Fruit fly (Drosophila melanogaster) whole organism, embryonic: ENCODE data around the gene Mink.

Experiments
- ATbp ChIP-seq: fragments of 200-800 bp; sonication (Bioruptor generic); optimal IDR thresholded peaks from 2 replicates; lab custom pipeline; 2017; ENCODE audit warnings: missing biosample characterization, mild to moderate bottlenecking, missing genetic modification characterization, missing genetic modification reagents
- BtbVII ChIP-seq: fragments of 200-800 bp; sonication (Bioruptor generic); optimal IDR thresholded peaks from 3 replicates; lab custom pipeline; 2017; ENCODE audit warnings: missing biosample characterization, mild to moderate bottlenecking, missing genetic modification characterization
- CG10147 ChIP-seq: fragments of 200-800 bp; sonication (Bioruptor generic); optimal IDR thresholded peaks from 2 replicates; lab custom pipeline; 2019; ENCODE audit warnings: missing biosample characterization, mild to moderate bottlenecking, missing genetic modification characterization, moderate library complexity
- CG10321 ChIP-seq: fragments of 200-800 bp; sonication (Bioruptor generic); IDR thresholded peaks from 2 replicates; pipeline ENCODE4 v1.3.6; 2022; ENCODE audit warnings: missing biosample characterization, missing genetic modification characterization
- CG11085 ChIP-seq: fragments of 200-800 bp; sonication (Bioruptor generic); IDR thresholded peaks from 2 replicates; pipeline ENCODE4 v1.3.6; 2022; ENCODE audit warnings: missing biosample characterization, missing genetic modification characterization
- CG12219 ChIP-seq: fragments of 200-800 bp; sonication (Bioruptor generic); optimal IDR thresholded peaks from 3 replicates; lab custom pipeline; 2018; ENCODE audit warnings: missing biosample characterization, mild to moderate bottlenecking, missing genetic modification characterization
- CG12299 ChIP-seq: fragments of 200-800 bp; sonication (Bioruptor generic); optimal IDR thresholded peaks from 2 replicates; lab custom pipeline; 2018; ENCODE audit warnings: missing biosample characterization, mild to moderate bottlenecking, missing genetic modification characterization
- CG12769 ChIP-seq: fragments of 200-800 bp; sonication (Bioruptor generic); optimal IDR thresholded peaks from 2 replicates; lab custom pipeline; 2019; ENCODE audit warnings: missing biosample characterization, mild to moderate bottlenecking, missing genetic modification characterization, moderate library complexity
- CG13123 ChIP-seq: fragments of 200-800 bp; sonication (Bioruptor generic); optimal IDR thresholded peaks from 2 replicates; lab custom pipeline; 2016; ENCODE audit warnings: missing biosample characterization, missing genetic modification characterization
- CG13296 ChIP-seq: fragments of 200-800 bp; sonication (Bioruptor generic); optimal IDR thresholded peaks from 3 replicates; lab custom pipeline; 2018; ENCODE audit warnings: missing biosample characterization, mild to moderate bottlenecking, missing genetic modification characterization
- CG17328 ChIP-seq: fragments of 200-800 bp; sonication (Bioruptor generic); IDR thresholded peaks from 2 replicates; pipeline ENCODE4 v1.3.6; 2022; ENCODE audit warnings: missing biosample characterization, missing genetic modification characterization
- CG17912 ChIP-seq: fragments of 200-800 bp; sonication (Bioruptor generic); optimal IDR thresholded peaks from 2 replicates; lab custom pipeline; 2018; ENCODE audit warnings: missing biosample characterization, mild to moderate bottlenecking, missing genetic modification characterization
- CG18619 ChIP-seq: fragments of 200-800 bp; sonication (Bioruptor generic); optimal IDR thresholded peaks from 3 replicates; lab custom pipeline; 2017; ENCODE audit warnings: missing biosample characterization, mild to moderate bottlenecking, missing genetic modification characterization
- CG42726 ChIP-seq: fragments of 200-800 bp; sonication (Bioruptor generic); IDR thresholded peaks from 2 replicates; pipeline ENCODE4 v1.3.6; 2022; ENCODE audit warnings: missing biosample characterization, missing genetic modification characterization; ENCODE audit not compliant: partially characterized antibody
- CG4617 ChIP-seq: fragments of 200-800 bp; sonication (Bioruptor generic); optimal IDR thresholded peaks from 3 replicates; lab custom pipeline; 2016; ENCODE audit warnings: missing biosample characterization, missing genetic modification characterization, borderline replicate concordance
- CG4854 ChIP-seq: fragments of 200-800 bp; sonication (Bioruptor generic); optimal IDR thresholded peaks from 2 replicates; lab custom pipeline; 2016; ENCODE audit warnings: missing biosample characterization, missing genetic modification characterization, inconsistent platforms
- CG5953 ChIP-seq: fragments of 200-800 bp; sonication (Bioruptor generic); IDR thresholded peaks from 2 replicates; pipeline ENCODE4 v1.3.6; 2022; ENCODE audit warnings: missing biosample characterization, missing genetic modification characterization
- CG7357 ChIP-seq: fragments of 200-800 bp; sonication (Bioruptor generic); IDR thresholded peaks from 3 replicates; pipeline ENCODE4 v1.3.6; 2022; ENCODE audit warnings: missing biosample characterization, missing genetic modification characterization
- CG8388 ChIP-seq: fragments of 200-800 bp; sonication (Bioruptor generic); optimal IDR thresholded peaks from 2 replicates; lab custom pipeline; 2019; ENCODE audit warnings: missing biosample characterization, mild to moderate bottlenecking, missing genetic modification characterization, moderate library complexity
- CoRest ChIP-seq: fragments of 200-800 bp; sonication (Bioruptor generic); optimal IDR thresholded peaks from 3 replicates; lab custom pipeline; 2018; ENCODE audit warnings: missing biosample characterization, mild to moderate bottlenecking, missing genetic modification characterization, moderate library complexity
- D19B ChIP-seq: fragments of 200-800 bp; sonication (Bioruptor generic); optimal IDR thresholded peaks from 2 replicates; lab custom pipeline; 2017; ENCODE audit warnings: missing biosample characterization, mild to moderate bottlenecking, missing genetic modification characterization
- Dek ChIP-seq: fragments of 200-800 bp; sonication (Bioruptor generic); optimal IDR thresholded peaks from 3 replicates; lab custom pipeline; 2019; ENCODE audit warnings: missing biosample characterization, mild to moderate bottlenecking, missing genetic modification characterization, moderate library complexity
- Dip2 ChIP-seq: fragments of 200-800 bp; sonication (Bioruptor generic); IDR thresholded peaks from 2 replicates; pipeline ENCODE4 v1.3.6; 2022; ENCODE audit warnings: missing biosample characterization, missing genetic modification characterization
- Doc2 ChIP-seq: fragments of 200-800 bp; sonication (Bioruptor generic); IDR thresholded peaks from 2 replicates; pipeline ENCODE4 v1.3.6; 2022; ENCODE audit warnings: missing biosample characterization, missing genetic modification characterization
- Fer1 ChIP-seq: fragments of 200-800 bp; sonication (Bioruptor generic); optimal IDR thresholded peaks from 2 replicates; lab custom pipeline; 2017; ENCODE audit warnings: missing biosample characterization, mild to moderate bottlenecking, missing genetic modification characterization
- GATAe ChIP-seq: fragments of 200-800 bp; sonication (Bioruptor generic); conservative IDR thresholded peaks from 2 replicates; pipeline ENCODE4 v1.3.6; 2022; ENCODE audit warnings: missing biosample characterization, missing genetic modification characterization
- Hand ChIP-seq: fragments of 200-800 bp; sonication (Bioruptor generic); optimal IDR thresholded peaks from 2 replicates; lab custom pipeline; 2017; ENCODE audit warnings: mild to moderate bottlenecking, missing biosample characterization, missing genetic modification reagents, missing genetic modification characterization
- Hmr ChIP-seq: fragments of 200-800 bp; sonication (Bioruptor generic); optimal IDR thresholded peaks from 3 replicates; lab custom pipeline; 2017; ENCODE audit warnings: mild to moderate bottlenecking, missing biosample characterization, missing genetic modification reagents, missing genetic modification characterization
- Hsf ChIP-seq: fragments of 200-800 bp; sonication (Bioruptor generic); optimal IDR thresholded peaks from 3 replicates; lab custom pipeline; 2016; ENCODE audit warnings: missing biosample characterization, missing genetic modification characterization
- MTF-1 ChIP-seq: fragments of 200-800 bp; sonication (Bioruptor generic); optimal IDR thresholded peaks from 2 replicates; lab custom pipeline; 2018; ENCODE audit warnings: missing biosample characterization, mild to moderate bottlenecking, missing genetic modification characterization, borderline replicate concordance
- Mes4 ChIP-seq: fragments of 200-800 bp; sonication (Bioruptor generic); optimal IDR thresholded peaks from 2 replicates; lab custom pipeline; 2016; ENCODE audit warnings: missing biosample characterization, missing genetic modification characterization
- Neu2 ChIP-seq: fragments of 200-800 bp; sonication (Bioruptor generic); optimal IDR thresholded peaks from 3 replicates; lab custom pipeline; 2016; ENCODE audit warnings: missing biosample characterization, missing genetic modification characterization, borderline replicate concordance
- Oaz ChIP-seq: fragments of 200-800 bp; sonication (Bioruptor generic); IDR thresholded peaks from 2 replicates; pipeline ENCODE4 v1.3.6; 2022; ENCODE audit warnings: missing biosample characterization, missing genetic modification characterization
- Sry-δ ChIP-seq: fragments of 200-800 bp; sonication (Bioruptor generic); optimal IDR thresholded peaks from 2 replicates; lab custom pipeline; 2016; ENCODE audit warnings: missing biosample characterization, missing genetic modification characterization
- Taf1 ChIP-seq: fragments of 200-800 bp; sonication (Bioruptor generic); IDR thresholded peaks from 2 replicates; pipeline ENCODE4 v1.3.6; 2022; ENCODE audit warnings: missing biosample characterization, missing genetic modification characterization
- ase ChIP-seq: fragments of 200-800 bp; sonication (Bioruptor generic); IDR thresholded peaks from 3 replicates; pipeline ENCODE4 v1.3.6; 2022; ENCODE audit warnings: missing biosample characterization, missing genetic modification characterization
- ato ChIP-seq: fragments of 200-800 bp; sonication (Bioruptor generic); IDR thresholded peaks from 2 replicates; pipeline ENCODE4 v1.3.6; 2022; ENCODE audit warnings: missing biosample characterization, missing genetic modification characterization; ENCODE audit not compliant: partially characterized antibody
- chif ChIP-seq, 2 experiments: fragments of 200-800 bp; sonication (Bioruptor generic); optimal IDR thresholded peaks; 3 replicates each; lab custom pipeline; 2016; ENCODE audit warnings: missing biosample characterization in 2 of 2, missing genetic modification characterization in 2 of 2
- emc ChIP-seq: fragments of 200-800 bp; sonication (Bioruptor generic); optimal IDR thresholded peaks from 2 replicates; lab custom pipeline; 2016; ENCODE audit warnings: missing biosample characterization, missing genetic modification characterization
- grn ChIP-seq: fragments of 200-800 bp; sonication (Bioruptor generic); optimal IDR thresholded peaks from 3 replicates; lab custom pipeline; 2017; ENCODE audit warnings: missing biosample characterization, missing genetic modification characterization
- ind ChIP-seq: fragments of 200-800 bp; sonication (Bioruptor generic); optimal IDR thresholded peaks from 3 replicates; lab custom pipeline; 2016; ENCODE audit warnings: missing biosample characterization, missing genetic modification characterization
- jumu ChIP-seq: fragments of 200-800 bp; sonication (Bioruptor generic); optimal IDR thresholded peaks from 3 replicates; lab custom pipeline; 2016; ENCODE audit warnings: missing biosample characterization, missing genetic modification characterization
- lbe ChIP-seq: fragments of 200-800 bp; sonication (Bioruptor generic); optimal IDR thresholded peaks from 2 replicates; lab custom pipeline; 2016; ENCODE audit warnings: missing biosample characterization, mild to moderate bottlenecking, missing genetic modification characterization
- nau ChIP-seq: fragments of 200-800 bp; sonication (Bioruptor generic); optimal IDR thresholded peaks from 3 replicates; lab custom pipeline; 2017; ENCODE audit warnings: missing biosample characterization, mild to moderate bottlenecking, missing genetic modification characterization, missing genetic modification reagents
- phol ChIP-seq: fragments of 200-800 bp; sonication (Bioruptor generic); optimal IDR thresholded peaks from 3 replicates; lab custom pipeline; 2018; ENCODE audit warnings: missing biosample characterization, mild to moderate bottlenecking, missing genetic modification characterization, moderate library complexity
- prd ChIP-seq, 3 experiments: fragments of >200 bp in 2 of 3; fragments of 200-800 bp in 1 of 3; sonication (Bioruptor generic) in 1 of 3; optimal IDR thresholded peaks in 2 of 3; IDR thresholded peaks in 1 of 3; 2 replicates in 2 of 3; 3 replicates in 1 of 3; pipeline versions ENCODE4 v1.3.6 to Lab custom; 2017 to 2022; ENCODE audit warnings: missing biosample characterization in 1 of 3, missing genetic modification characterization in 1 of 3
- zen2 ChIP-seq: fragments of 200-800 bp; sonication (Bioruptor generic); IDR thresholded peaks from 3 replicates; pipeline ENCODE4 v1.3.6; 2022; ENCODE audit warnings: missing biosample characterization, missing genetic modification characterization; ENCODE audit not compliant: partially characterized antibody

Mink gene

DNA sequence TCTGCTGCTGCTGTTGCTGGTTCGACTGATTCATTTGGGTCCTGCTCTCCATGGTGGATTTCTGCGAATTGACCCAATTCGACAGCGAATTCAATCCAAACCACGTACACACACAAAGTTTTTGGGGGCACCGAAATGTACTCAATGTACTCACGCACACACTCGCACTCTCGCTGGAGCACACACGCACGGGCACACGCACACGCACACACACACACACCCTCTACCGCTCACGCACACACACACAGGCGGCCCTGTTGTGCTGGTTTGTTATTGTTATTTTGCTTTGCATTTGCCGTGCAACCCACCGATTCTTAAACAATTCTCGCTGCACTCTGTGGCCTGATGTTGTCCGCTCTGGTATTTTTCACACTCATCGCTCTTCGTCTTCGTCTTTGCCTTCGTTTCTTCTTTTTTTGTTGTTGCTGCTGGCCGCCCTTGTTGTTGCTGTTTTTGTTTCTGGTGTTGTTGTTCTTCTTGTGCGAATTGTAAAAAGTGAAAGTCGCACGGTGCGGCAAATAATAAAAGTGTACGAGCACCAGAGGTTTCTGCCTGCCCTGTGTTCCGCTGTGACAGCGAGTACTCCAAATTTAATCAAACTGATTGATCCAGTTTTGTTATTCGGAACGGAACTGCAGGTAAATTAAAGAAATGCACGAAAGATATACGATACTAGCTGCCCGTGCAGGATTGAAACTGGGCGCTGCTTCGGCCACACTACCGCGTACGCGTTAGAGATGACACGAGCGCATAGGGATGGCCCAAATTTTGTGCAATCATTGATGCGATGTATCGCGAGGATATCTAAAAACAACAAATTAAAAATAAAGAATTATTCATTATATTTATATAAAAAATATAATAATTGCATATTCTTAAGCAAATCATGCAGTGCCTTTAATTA lies 46.1 kb upstream of the Mink start, which contains the start of gene CG3744 (continued):
- TF ChIP-seq prd (optimal IDR thresholded peaks at IDR 0.05; lab: Kevin White, UChicago) (no peak), prd (GFP tag; IDR thresholded peaks at IDR 0.05; lab: Robert Waterston, UW) (peak; percentile 96), Hmr (GFP tag; lab: Kevin White, UChicago) (peak; percentile 95), ase (GFP tag; lab: Robert Waterston, UW) (peak; percentile 95), CG17912 (peak; percentile 56), grn (GFP tag; lab: Kevin White, UChicago) (peak; percentile 0), emc (GFP tag; lab: Kevin White, UChicago) (peak; percentile 6), CG5953 (peak; percentile 88), ato (GFP tag; lab: Robert Waterston, UW) (peak; percentile 77), MTF-1 (GFP tag; lab: Kevin White, UChicago) (peak; percentile 81), CG4617 (GFP tag; lab: Kevin White, UChicago) (peak; percentile 78), nau (no peak), Dek (tag; lab: Kevin White, UChicago) (peak; percentile 95), CG4854 (no peak), CG18619 (GFP tag; lab: Kevin White, UChicago) (peak; percentile 90), Oaz (peak; percentile 77; the same call in 1 of the 2 replicates), GATAe (GFP tag; lab: Robert Waterston, UW) (peak; percentile 77), CG42726 (GFP tag; lab: Robert Waterston, UW) (peak; percentile 92), Mes4 (GFP tag; lab: Kevin White, UChicago) (no peak), Dip2 (GFP tag; lab: Robert Waterston, UW) (0 out of 2 replicates have a peak, but pooled peaks have one; percentile 9), CG12769 (tag; lab: Kevin White, UChicago) (no peak), Hsf (peak; percentile 86), phol (peak; percentile 90), Neu2 (GFP tag; lab: Kevin White, UChicago) (no peak), Doc2 (GFP tag; lab: Robert Waterston, UW) (peak; percentile 46), CG17328 (peak; percentile 93), CG7357 (GFP tag; lab: Robert Waterston, UW) (peak; percentile 79), CG13123 (GFP tag; lab: Kevin White, UChicago) (peak; percentile 88), jumu (GFP tag; lab: Kevin White, UChicago) (peak; percentile 67), CG11085 (GFP tag; lab: Robert Waterston, UW) (peak; percentile 94), Taf1 (GFP tag; lab: Robert Waterston, UW) (peak; percentile 87), lbe (GFP tag; lab: Kevin White, UChicago) (peak; percentile 79), CG8388 (peak; percentile 87), CG10321 (GFP tag; lab: Robert Waterston, UW) (peak; percentile 77), Sry-δ (peak; percentile 92), D19B (GFP tag; lab: Kevin White, UChicago) (peak; percentile 74), zen2 (peak; percentile 93), CoRest (tag; lab: Kevin White, UChicago) (peak; percentile 93), Fer1 (GFP tag; lab: Kevin White, UChicago) (peak; percentile 85), Hand (peak; percentile 68), CG12299 (tag; lab: Kevin White, UChicago) (peak; percentile 86), CG12219 (GFP tag; lab: Kevin White, UChicago) (peak; percentile 67), ind (peak; percentile 93), CG13296 (peak; percentile 90), chif (GFP tag; optimal IDR thresholded peaks at IDR 0.05; lab: Kevin White, UChicago) (peak; percentile 40 to 59), CG10147 (GFP tag; lab: Kevin White, UChicago) (peak; percentile 85), ATbp (GFP tag; lab: Kevin White, UChicago) (no peak), BtbVII (GFP tag; lab: Kevin White, UChicago) (peak; percentile 77)
